Worm (Caenorhabditis elegans) whole organism, dauer: Measurements from ENCODE around the gene npp-20.

Experiments used
- unc-62 ChIP-seq: sonication (generic microtip); optimal IDR thresholded peaks from 2 replicates; lab custom pipeline; 2017; ENCODE audit warnings: missing biosample characterization, missing genetic modification reagents, missing genetic modification characterization

Gene npp-20

ce11 chrIV:1496017-1496678, at the start of gene npp-20:
Gene npp-20, minus strand, starts transcription at chrIV:1496022.
- no peak for TF ChIP-seq unc-62 (GFP tag; lab: Kevin White, UChicago)

DNA sequence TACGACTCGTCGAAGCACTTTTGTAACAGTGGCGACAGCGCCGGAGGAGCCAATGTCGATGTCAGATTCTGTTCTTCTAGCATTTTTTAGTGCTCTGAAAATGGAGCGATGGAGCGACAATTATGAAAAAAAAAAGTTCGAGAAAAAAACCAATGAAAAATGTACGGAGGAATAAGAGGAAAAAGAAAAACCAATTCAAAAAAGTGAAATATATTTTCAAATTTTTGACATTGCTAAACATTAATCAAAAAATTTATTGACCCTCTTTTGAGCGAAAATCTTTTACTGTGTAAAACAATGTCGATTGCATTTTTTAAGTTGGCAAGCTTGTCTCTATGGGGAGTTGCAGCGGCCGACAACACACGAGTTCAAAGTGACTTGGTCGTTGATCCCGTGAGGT, 40.5 kb upstream of the npp-20 start, which contains the start of gene K03H6.5:
TSS of gene K03H6.5 (minus strand) at position 101 of the 400 bp plus-strand sequence.
- TF ChIP-seq unc-62 (GFP tag; lab: Kevin White, UChicago): no peak

DNA sequence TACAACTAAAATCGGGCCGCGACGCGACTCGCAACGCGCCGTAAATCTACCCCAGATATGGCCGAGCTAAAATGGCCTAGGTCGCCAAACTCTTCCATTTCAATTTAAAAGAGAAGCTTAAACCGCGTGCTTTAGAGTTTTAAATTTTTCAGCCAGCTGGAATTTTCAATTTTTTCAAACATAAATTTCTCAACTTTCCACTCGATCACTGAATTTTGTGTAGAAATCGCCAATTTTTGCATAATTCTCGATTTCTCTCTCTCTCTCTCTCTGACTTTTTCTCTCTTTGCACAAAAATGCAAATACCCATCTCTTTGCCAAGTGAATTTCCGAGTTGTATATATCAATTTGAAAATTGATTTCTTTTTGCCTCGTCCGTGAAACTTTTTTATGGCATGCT, 27.6 kb upstream of the npp-20 start, which contains the start of gene K03H6.1:
TSS of gene K03H6.1 (plus strand) at position 301 of the 400 bp plus-strand sequence.
- no peak for TF ChIP-seq unc-62 (GFP tag; lab: Kevin White, UChicago)

ce11 chrIV:1522358-1522757, 26.5 kb upstream of the npp-20 start:
- no peak for TF ChIP-seq unc-62 (GFP tag; lab: Kevin White, UChicago)

ce11 chrIV:1521224-1521623, 25.4 kb upstream of the npp-20 start, which contains the start of gene K03H6.4:
Gene K03H6.4, minus strand, starts transcription at chrIV:1521324.
- no peak for TF ChIP-seq unc-62 (GFP tag; lab: Kevin White, UChicago)

DNA sequence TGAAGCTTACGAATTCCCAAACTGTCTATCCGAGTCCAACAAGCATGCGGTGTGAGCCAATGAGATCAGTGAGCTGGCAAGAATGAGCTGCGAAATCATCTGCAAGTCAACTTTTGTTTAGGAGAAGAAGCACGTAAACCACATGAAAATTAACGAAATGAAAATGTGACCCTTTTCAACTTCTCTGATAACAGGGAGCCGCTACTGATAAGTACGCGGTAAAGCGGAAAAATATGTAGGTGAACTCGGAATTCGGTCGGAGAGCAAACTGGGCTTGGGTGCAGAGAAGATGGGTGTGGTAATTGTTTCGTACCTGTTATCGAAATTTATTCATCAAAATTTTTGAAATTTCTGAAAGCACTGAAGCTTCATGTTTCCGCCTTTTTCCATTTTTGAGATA, 20.7 kb upstream of the npp-20 start, which contains the start of gene clec-172:
TSS of gene clec-172 (minus strand) at position 101 of the 400 bp plus-strand sequence.
- TF ChIP-seq unc-62 (GFP tag; lab: Kevin White, UChicago): no peak

- no peak for TF ChIP-seq unc-62 (GFP tag; lab: Kevin White, UChicago)
These were observed 20.1 kb upstream of the npp-20 start for ce11 chrIV:1515891-1516290.

- no peak for TF ChIP-seq unc-62 (GFP tag; lab: Kevin White, UChicago)
These were observed 18.6 kb upstream of the npp-20 start for ce11 chrIV:1514415-1514814.

ce11 chrIV:1512944-1513343, 17.1 kb upstream of the npp-20 start:
- no peak for TF ChIP-seq unc-62 (GFP tag; lab: Kevin White, UChicago)

- no peak for TF ChIP-seq unc-62 (GFP tag; lab: Kevin White, UChicago)
These were observed 14.4 kb upstream of the npp-20 start, which contains the start of gene txt-4 for ce11 chrIV:1510241-1510640. Gene txt-4, plus strand, starts transcription at chrIV:1510564.

ce11 chrIV:1497448-1497847, 1.6 kb upstream of the npp-20 start, which contains the start of gene hxk-3:
Gene hxk-3, plus strand, starts transcription at chrIV:1497626.
- no peak for TF ChIP-seq unc-62 (GFP tag; lab: Kevin White, UChicago)

ce11 chrIV:1496679-1497033, 834 bp upstream of the npp-20 start:
- TF ChIP-seq unc-62 (GFP tag; lab: Kevin White, UChicago): no peak

DNA sequence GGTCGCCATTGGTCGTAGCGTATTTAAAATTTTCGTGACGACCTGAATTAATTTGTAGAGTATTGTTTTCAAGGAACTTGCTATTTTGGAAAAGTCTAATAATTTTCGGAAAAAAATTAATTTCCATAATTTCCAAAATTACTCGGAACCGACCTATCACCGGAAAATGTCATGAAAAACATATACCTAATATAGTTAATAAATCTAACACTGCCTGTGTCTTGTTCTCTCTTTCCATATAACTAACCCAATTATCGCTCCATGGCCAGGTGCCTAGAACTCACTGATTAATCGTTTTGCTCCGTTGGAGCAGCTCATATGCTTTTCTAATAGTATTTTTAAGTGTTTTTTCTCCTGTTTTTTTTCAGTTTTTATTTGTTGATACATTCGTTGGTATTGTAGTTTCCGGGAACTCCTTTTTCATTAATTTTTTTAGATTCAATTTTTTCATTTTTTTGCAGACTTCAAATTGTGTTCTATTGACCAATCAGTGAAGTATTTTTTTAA, 10.8 kb downstream of the npp-20 start, which contains the start of gene Y77E11A.16:
TSS of gene Y77E11A.16 (plus strand) at position 457 of the 507 bp plus-strand sequence.
- TF ChIP-seq unc-62 (GFP tag; lab: Kevin White, UChicago): no peak

DNA sequence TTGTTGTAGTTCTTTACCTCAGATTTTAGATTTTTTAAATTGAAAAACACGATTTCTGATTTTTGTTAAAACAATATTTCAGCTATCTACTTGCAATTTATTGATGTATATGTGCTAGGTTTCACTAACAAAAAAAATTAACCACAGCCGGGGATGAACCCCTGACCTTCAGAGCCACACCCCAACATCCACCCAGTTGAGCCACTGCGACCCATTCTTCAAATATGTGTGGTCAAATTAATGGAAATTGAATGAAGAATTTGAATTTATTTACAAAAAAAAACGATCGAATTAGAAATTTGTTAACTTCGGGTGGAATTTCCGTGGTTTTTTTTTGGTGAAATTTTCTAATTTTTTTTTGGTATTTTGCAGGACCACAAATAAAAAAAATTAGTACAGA, 17.2 kb downstream of the npp-20 start:
- TF ChIP-seq unc-62 (GFP tag; lab: Kevin White, UChicago): no peak

ce11 chrIV:1475009-1475408, 20.8 kb downstream of the npp-20 start, which contains the start of gene Y77E11A.12:
Gene Y77E11A.12, minus strand, starts transcription at chrIV:1475109.
- no peak for TF ChIP-seq unc-62 (GFP tag; lab: Kevin White, UChicago)

- no peak for TF ChIP-seq unc-62 (GFP tag; lab: Kevin White, UChicago)
These were observed 23.7 kb downstream of the npp-20 start for ce11 chrIV:1472145-1472544.

DNA sequence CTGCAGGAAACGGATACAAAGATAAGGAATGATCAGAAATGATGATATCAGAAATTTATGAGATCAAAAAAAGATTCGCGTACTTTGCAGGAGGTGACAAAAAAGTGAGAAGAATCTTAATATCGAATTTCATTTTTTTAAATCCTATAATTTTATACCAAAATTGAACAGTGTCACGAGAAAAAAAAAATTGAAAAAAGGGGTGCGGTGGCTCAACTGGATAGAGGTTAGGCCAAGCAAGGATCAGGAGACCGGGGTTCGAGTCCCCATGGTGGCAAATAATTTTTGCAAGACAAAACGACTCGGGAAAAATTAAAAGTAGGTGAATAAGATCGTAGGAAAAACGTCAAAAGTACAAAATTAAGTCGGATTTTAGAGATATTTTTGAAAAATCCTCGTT, 25.5 kb downstream of the npp-20 start:
- no peak for TF ChIP-seq unc-62 (GFP tag; lab: Kevin White, UChicago)
